Worm (Caenorhabditis elegans) whole organism, late embryonic: ENCODE results near the gene nhr-281.
A peak's percentile ranks its signal among the peaks of the same experiment; 100 is the strongest.

Experiments used
- C38D4.7 ChIP-seq: fragments of 200-800 bp; sonication (Bioruptor generic); optimal IDR thresholded peaks from 2 replicates; lab custom pipeline; 2018; ENCODE audit warnings: mild to moderate bottlenecking, missing genetic modification characterization, moderate library complexity, missing compliant biosample characterization
- F13H6.1 ChIP-seq: sonication (generic microtip); optimal IDR thresholded peaks from 2 replicates; lab custom pipeline; 2016; ENCODE audit warnings: missing genetic modification characterization, missing compliant biosample characterization
- K02D7.2 ChIP-seq: sonication (generic microtip); optimal IDR thresholded peaks from 2 replicates; lab custom pipeline; 2017; ENCODE audit warnings: mild to moderate bottlenecking, missing genetic modification characterization, missing compliant biosample characterization
- T23F11.4 ChIP-seq: fragments of 200-800 bp; sonication (Bioruptor generic); optimal IDR thresholded peaks from 2 replicates; lab custom pipeline; 2018; ENCODE audit warnings: mild to moderate bottlenecking, missing genetic modification characterization, missing compliant biosample characterization
- Y22D7AL.16 ChIP-seq: sonication (generic microtip); optimal IDR thresholded peaks from 2 replicates; lab custom pipeline; 2016; ENCODE audit warnings: missing genetic modification characterization, missing compliant biosample characterization
- ahr-1 ChIP-seq: sonication (generic microtip); optimal IDR thresholded peaks from 2 replicates; lab custom pipeline; 2016; ENCODE audit warnings: missing genetic modification characterization, missing compliant biosample characterization
- ama-1 ChIP-seq: fragments of 150-350 bp; optimal IDR thresholded peaks from 2 replicates; lab custom pipeline; 2014
- ceh-14 ChIP-seq: sonication (generic microtip); optimal IDR thresholded peaks from 2 replicates; lab custom pipeline; 2016; ENCODE audit warnings: missing genotype, missing genetic modification characterization, missing compliant biosample characterization
- ceh-18 ChIP-seq: sonication (generic microtip); optimal IDR thresholded peaks from 2 replicates; lab custom pipeline; 2016; ENCODE audit warnings: missing genetic modification characterization, missing compliant biosample characterization
- ceh-22 ChIP-seq: sonication (generic microtip); optimal IDR thresholded peaks from 2 replicates; lab custom pipeline; 2017; ENCODE audit warnings: missing biosample characterization, missing genetic modification characterization
- ceh-31 ChIP-seq: sonication (generic microtip); optimal IDR thresholded peaks from 2 replicates; lab custom pipeline; 2016; ENCODE audit warnings: missing genetic modification characterization, missing compliant biosample characterization
- ceh-34 ChIP-seq: sonication (generic microtip); optimal IDR thresholded peaks from 2 replicates; lab custom pipeline; 2016; ENCODE audit warnings: mild to moderate bottlenecking, missing genetic modification characterization, missing compliant biosample characterization
- ceh-48 ChIP-seq: sonication (generic microtip); optimal IDR thresholded peaks from 2 replicates; lab custom pipeline; 2016; ENCODE audit warnings: missing genetic modification characterization, inconsistent platforms, missing compliant biosample characterization
- ceh-6 ChIP-seq: fragments of 200-800 bp; sonication (Bioruptor generic); optimal IDR thresholded peaks from 2 replicates; lab custom pipeline; 2018; ENCODE audit warnings: mild to moderate bottlenecking, missing genetic modification characterization, missing compliant biosample characterization
- dmd-4 ChIP-seq: sonication (generic microtip); optimal IDR thresholded peaks from 2 replicates; lab custom pipeline; 2016; ENCODE audit warnings: borderline replicate concordance, missing genetic modification characterization, missing compliant biosample characterization
- dve-1 ChIP-seq: sonication (generic microtip); optimal IDR thresholded peaks from 2 replicates; lab custom pipeline; 2017; ENCODE audit warnings: antibody characterized with exemption, mild to moderate bottlenecking, missing genetic modification characterization, missing compliant biosample characterization
- elt-2 ChIP-seq: sonication (generic microtip); optimal IDR thresholded peaks from 2 replicates; lab custom pipeline; 2016; ENCODE audit warnings: missing genetic modification reagents, missing genetic modification characterization, missing compliant biosample characterization
- eyg-1 ChIP-seq: sonication (generic microtip); optimal IDR thresholded peaks from 2 replicates; lab custom pipeline; 2016; ENCODE audit warnings: missing genotype, missing genetic modification characterization, missing compliant biosample characterization
- fkh-6 ChIP-seq: sonication (generic microtip); optimal IDR thresholded peaks from 2 replicates; lab custom pipeline; 2016; ENCODE audit warnings: missing genetic modification characterization, missing compliant biosample characterization
- gmeb-2 ChIP-seq: sonication (generic microtip); optimal IDR thresholded peaks from 2 replicates; lab custom pipeline; 2016; ENCODE audit warnings: missing genetic modification characterization, inconsistent platforms, missing compliant biosample characterization
- hlh-15 ChIP-seq: sonication (generic microtip); optimal IDR thresholded peaks from 2 replicates; lab custom pipeline; 2016; ENCODE audit warnings: missing genetic modification characterization, missing compliant biosample characterization
- hlh-30 ChIP-seq: sonication (generic microtip); optimal IDR thresholded peaks from 2 replicates; lab custom pipeline; 2017; ENCODE audit warnings: antibody characterized with exemption, missing genetic modification characterization, missing compliant biosample characterization; ENCODE audit not compliant: insufficient read depth
- hlh-6 ChIP-seq: sonication (generic microtip); optimal IDR thresholded peaks from 2 replicates; lab custom pipeline; 2016; ENCODE audit warnings: missing genotype, missing genetic modification characterization, missing compliant biosample characterization
- hlh-8 ChIP-seq: sonication (generic microtip); optimal IDR thresholded peaks from 2 replicates; lab custom pipeline; 2016; ENCODE audit warnings: missing genotype, missing genetic modification characterization, missing compliant biosample characterization
- lim-6 ChIP-seq: sonication (generic microtip); optimal IDR thresholded peaks from 2 replicates; lab custom pipeline; 2016; ENCODE audit warnings: missing genetic modification characterization, missing compliant biosample characterization
- mec-3 ChIP-seq: sonication (generic microtip); optimal IDR thresholded peaks from 2 replicates; lab custom pipeline; 2016; ENCODE audit warnings: borderline replicate concordance, missing genetic modification characterization, missing compliant biosample characterization
- nfya-1 ChIP-seq: sonication (generic microtip); optimal IDR thresholded peaks from 2 replicates; lab custom pipeline; 2017; ENCODE audit warnings: missing genetic modification characterization, mild to moderate bottlenecking, missing compliant biosample characterization, antibody characterized with exemption, moderate library complexity
- npax-4 ChIP-seq: sonication (generic microtip); optimal IDR thresholded peaks from 2 replicates; lab custom pipeline; 2016; ENCODE audit warnings: missing genetic modification characterization, missing compliant biosample characterization
- odd-2 ChIP-seq: sonication (generic microtip); optimal IDR thresholded peaks from 2 replicates; lab custom pipeline; 2017; ENCODE audit warnings: antibody characterized with exemption, mild to moderate bottlenecking, missing genetic modification characterization, missing compliant biosample characterization
- pag-3 ChIP-seq: sonication (generic microtip); optimal IDR thresholded peaks from 2 replicates; lab custom pipeline; 2016; ENCODE audit warnings: missing compliant biosample characterization, missing genetic modification characterization, borderline replicate concordance
- pat-9 ChIP-seq: fragments of 200-800 bp; sonication (Bioruptor generic); optimal IDR thresholded peaks from 2 replicates; lab custom pipeline; 2018; ENCODE audit warnings: mild to moderate bottlenecking, missing genetic modification characterization, moderate library complexity, missing compliant biosample characterization
- pax-1 ChIP-seq: fragments of 150-350 bp; optimal IDR thresholded peaks from 2 replicates; lab custom pipeline; 2014; ENCODE audit warnings: missing biosample characterization, missing genetic modification characterization
- pha-2 ChIP-seq: sonication (generic microtip); optimal IDR thresholded peaks from 2 replicates; lab custom pipeline; 2017; ENCODE audit warnings: mild to moderate bottlenecking, missing genetic modification characterization, missing compliant biosample characterization
- pha-4 ChIP-seq: fragments of 150-350 bp; optimal IDR thresholded peaks from 2 replicates; lab custom pipeline; 2018; ENCODE audit warnings: missing biosample characterization, missing genetic modification reagents, missing genetic modification characterization
- pros-1 ChIP-seq: fragments of 150-350 bp; optimal IDR thresholded peaks from 2 replicates; lab custom pipeline; 2014; ENCODE audit warnings: missing biosample characterization, missing genetic modification reagents, missing genetic modification characterization
- ref-2 ChIP-seq: sonication (generic microtip); optimal IDR thresholded peaks from 2 replicates; lab custom pipeline; 2016; ENCODE audit warnings: missing genetic modification characterization, missing compliant biosample characterization
- rnt-1 ChIP-seq: sonication (generic microtip); optimal IDR thresholded peaks from 2 replicates; lab custom pipeline; 2016; ENCODE audit warnings: missing genetic modification characterization, missing compliant biosample characterization
- sdc-2 ChIP-seq: sonication (generic microtip); optimal IDR thresholded peaks from 2 replicates; lab custom pipeline; 2016; ENCODE audit warnings: missing genotype, missing genetic modification characterization, missing compliant biosample characterization
- tbx-2 ChIP-seq: sonication (generic microtip); optimal IDR thresholded peaks from 2 replicates; lab custom pipeline; 2016; ENCODE audit warnings: missing genetic modification characterization, missing compliant biosample characterization
- unc-3 ChIP-seq, 2 experiments: fragments of 200-800 bp in 1 of 2; sonication (Bioruptor generic) in 1 of 2; sonication (generic microtip) in 1 of 2; conservative IDR thresholded peaks in 1 of 2; optimal IDR thresholded peaks in 1 of 2; 2 replicates each; pipeline versions ENCODE4 v1.3.6 to Lab custom; 2016 to 2022; ENCODE audit warnings: missing compliant biosample characterization in 2 of 2, missing genetic modification characterization in 2 of 2, missing genetic modification reagents in 1 of 2
- unc-42 ChIP-seq: sonication (generic microtip); optimal IDR thresholded peaks from 2 replicates; lab custom pipeline; 2016; ENCODE audit warnings: missing genotype, missing genetic modification characterization, missing compliant biosample characterization
- unc-55 ChIP-seq: sonication (generic microtip); optimal IDR thresholded peaks from 2 replicates; lab custom pipeline; 2017; ENCODE audit warnings: missing biosample characterization, missing genetic modification reagents, missing genetic modification characterization
- unc-86 ChIP-seq: sonication (generic microtip); optimal IDR thresholded peaks from 2 replicates; lab custom pipeline; 2016; ENCODE audit warnings: missing genetic modification characterization, missing compliant biosample characterization
- ztf-16 ChIP-seq: sonication (generic microtip); optimal IDR thresholded peaks from 2 replicates; lab custom pipeline; 2017; ENCODE audit warnings: missing genetic modification characterization, missing compliant biosample characterization

nhr-281 gene

ce11 chrX:14115480-14116161 lies 2.4 kb upstream of the nhr-281 start, which contains the start of gene F28H6.7 (continued):
- TF ChIP-seq unc-42 (tag; lab: Kevin White, UChicago) (peak; percentile 20), F13H6.1 (tag; lab: Kevin White, UChicago) (peak; percentile 69), unc-55 (no peak), lim-6 (tag; lab: Kevin White, UChicago) (peak; percentile 78), hlh-6 (tag; lab: Kevin White, UChicago) (peak; percentile 94), hlh-15 (peak; percentile 74), pag-3 (tag; lab: Kevin White, UChicago) (peak; percentile 3), ceh-48 (tag; lab: Kevin White, UChicago) (peak; percentile 82), unc-86 (tag; lab: Kevin White, UChicago) (peak; percentile 84), ceh-18 (tag; lab: Kevin White, UChicago) (peak; percentile 68), mec-3 (no peak), ahr-1 (peak; percentile 74), ztf-16 (tag; lab: Kevin White, UChicago) (peak; percentile 92), ama-1 (lab: Kevin White, UChicago) (no peak), eyg-1 (tag; lab: Kevin White, UChicago) (peak; percentile 85), odd-2 (tag; lab: Kevin White, UChicago) (peak; percentile 80), rnt-1 (tag; lab: Kevin White, UChicago) (peak; percentile 85), T23F11.4 (GFP tag; lab: Kevin White, UChicago) (peak; percentile 85)

DNA sequence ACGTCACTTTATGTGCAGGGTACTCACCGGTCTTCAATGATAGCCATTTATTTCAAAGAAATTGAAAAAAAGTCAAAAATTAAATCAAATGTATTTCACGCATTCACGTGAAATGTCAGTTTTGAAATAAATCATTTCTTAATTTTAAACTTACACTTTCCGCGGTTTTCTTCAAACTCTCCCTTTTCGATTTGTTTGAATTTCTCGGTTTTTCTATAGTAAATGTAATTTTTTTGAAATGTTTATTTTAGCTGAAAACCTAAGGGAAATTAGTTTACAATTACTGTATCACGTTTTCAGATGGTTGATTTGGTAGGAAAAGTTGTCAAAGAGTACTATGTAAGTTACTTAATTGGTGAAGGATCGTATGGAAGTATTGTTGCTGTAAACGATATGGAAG lies 5.0 kb downstream of the nhr-281 start, which contains the start of gene F16B12.7:
TSS of gene F16B12.7 (plus strand) at position 301 of the 400 bp plus-strand sequence.
- TF ChIP-seq ama-1 (lab: Kevin White, UChicago) (no peak), pax-1 (tag; lab: Kevin White, UChicago) (no peak), dve-1 (tag; lab: Kevin White, UChicago) (no peak), pha-4 (tag; lab: Kevin White, UChicago) (no peak), ceh-22 (tag; lab: Kevin White, UChicago) (no peak), gmeb-2 (no peak), dmd-4 (tag; lab: Kevin White, UChicago) (no peak), ceh-34 (tag; lab: Kevin White, UChicago) (no peak), Y22D7AL.16 (tag; lab: Kevin White, UChicago) (no peak), unc-3 (GFP tag; conservative IDR thresholded peaks at IDR 0.05; lab: Robert Waterston, UW) (no peak), unc-3 (tag; optimal IDR thresholded peaks at IDR 0.05; lab: Kevin White, UChicago) (no peak), pat-9 (tag; lab: Kevin White, UChicago) (no peak), odd-2 (tag; lab: Kevin White, UChicago) (no peak), fkh-6 (no peak), pros-1 (tag; lab: Kevin White, UChicago) (no peak), mec-3 (no peak), ahr-1 (no peak), pha-2 (tag; lab: Kevin White, UChicago) (no peak)

DNA sequence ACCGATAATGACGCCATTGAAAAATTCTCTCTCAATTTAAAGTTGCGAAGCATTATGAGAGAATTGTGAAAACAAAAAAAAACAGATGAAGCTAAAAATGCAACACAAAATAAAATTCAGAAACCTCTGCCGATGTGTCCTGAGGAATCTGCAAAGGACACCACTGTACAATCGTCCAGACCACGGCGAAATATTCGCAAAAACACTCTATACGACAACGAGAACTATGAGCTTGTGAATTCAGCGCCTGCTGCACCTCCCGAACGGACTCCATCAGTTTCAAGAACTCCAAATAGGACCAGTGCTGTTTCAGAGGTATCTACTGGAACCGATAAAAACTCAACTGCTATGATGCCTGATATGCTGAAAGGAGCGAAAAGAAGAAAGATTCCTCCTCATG lies 10.8 kb downstream of the nhr-281 start:
- TF ChIP-seq npax-4 (tag; lab: Kevin White, UChicago) (no peak), pha-4 (tag; lab: Kevin White, UChicago) (no peak)

- no peak for TF ChIP-seq pat-9 (tag; lab: Kevin White, UChicago)
- TF ChIP-seq T23F11.4 (GFP tag; lab: Kevin White, UChicago), result no peak
- peak; percentile 10 for TF ChIP-seq ceh-22 (tag; lab: Kevin White, UChicago)
- peak; percentile 94 for TF ChIP-seq tbx-2 (tag; lab: Kevin White, UChicago)
- no peak for TF ChIP-seq hlh-8 (tag; lab: Kevin White, UChicago)
- peak; percentile 36 for TF ChIP-seq ceh-6 (GFP tag; lab: Kevin White, UChicago)
- no peak for TF ChIP-seq fkh-6
- TF ChIP-seq ceh-34 (tag; lab: Kevin White, UChicago), result peak; percentile 57
- TF ChIP-seq unc-55, result peak; percentile 16
- TF ChIP-seq gmeb-2, result no peak
- peak; percentile 36 for TF ChIP-seq elt-2 (tag; lab: Kevin White, UChicago)
- TF ChIP-seq K02D7.2, result no peak
- TF ChIP-seq ceh-18 (tag; lab: Kevin White, UChicago), result peak; percentile 74
- TF ChIP-seq unc-42 (tag; lab: Kevin White, UChicago), result peak; percentile 73
- TF ChIP-seq C38D4.7, result no peak
- peak; percentile 30 for TF ChIP-seq ref-2 (tag; lab: Kevin White, UChicago)
- peak; percentile 11 for TF ChIP-seq ceh-14
- TF ChIP-seq ceh-31 (tag; lab: Kevin White, UChicago), result peak; percentile 83
- no peak for TF ChIP-seq eyg-1 (tag; lab: Kevin White, UChicago)
- TF ChIP-seq hlh-30, result peak; percentile 57
- TF ChIP-seq ceh-48 (tag; lab: Kevin White, UChicago), result peak; percentile 2
- TF ChIP-seq nfya-1 (tag; lab: Kevin White, UChicago), result peak; percentile 70
- peak; percentile 82 for TF ChIP-seq sdc-2 (tag; lab: Kevin White, UChicago)
- no peak for TF ChIP-seq dve-1 (tag; lab: Kevin White, UChicago)
These were observed 11.3 kb downstream of the nhr-281 start, which contains the start of gene F16B12.6 for ce11 chrX:14101986-14102385. TSS of gene F16B12.6 (plus strand) at chrX:14102316.
